Worm (Caenorhabditis elegans) whole organism, mixed stage, embryonic: ENCODE results near the gene T04C10.3.

ENCODE experiments used
- M03D4.4 ChIP-seq: sonication (generic microtip); optimal IDR thresholded peaks from 2 replicates; lab custom pipeline; 2017; ENCODE audit warnings: mild to moderate bottlenecking, missing genetic modification characterization, missing compliant biosample characterization
- bed-3 ChIP-seq: fragments of 200-800 bp; sonication (Bioruptor generic); optimal IDR thresholded peaks from 3 replicates; lab custom pipeline; 2018; ENCODE audit warnings: mild to moderate bottlenecking, missing genetic modification characterization, moderate library complexity, missing compliant biosample characterization
- blmp-1 ChIP-seq: fragments of 150-350 bp; optimal IDR thresholded peaks from 2 replicates; lab custom pipeline; 2014; ENCODE audit warnings: missing biosample characterization, missing genetic modification characterization
- ceh-39 ChIP-seq: fragments of 150-350 bp; optimal IDR thresholded peaks from 2 replicates; lab custom pipeline; 2014; ENCODE audit warnings: missing biosample characterization, missing genetic modification characterization
- ceh-43 ChIP-seq: fragments of 200-800 bp; sonication (Bioruptor generic); optimal IDR thresholded peaks from 2 replicates; lab custom pipeline; 2018; ENCODE audit warnings: mild to moderate bottlenecking, missing genetic modification characterization, moderate library complexity, missing compliant biosample characterization
- ceh-83 ChIP-seq: fragments of 200-800 bp; sonication (Bioruptor generic); optimal IDR thresholded peaks from 2 replicates; lab custom pipeline; 2018; ENCODE audit warnings: mild to moderate bottlenecking, missing genetic modification characterization, missing compliant biosample characterization
- ces-1 ChIP-seq: fragments of 150-350 bp; optimal IDR thresholded peaks from 2 replicates; lab custom pipeline; 2014; ENCODE audit warnings: missing biosample characterization, missing genetic modification reagents, missing genetic modification characterization
- cnd-1 ChIP-seq: fragments of 200-800 bp; sonication (Bioruptor generic); optimal IDR thresholded peaks from 2 replicates; lab custom pipeline; 2018; ENCODE audit warnings: mild to moderate bottlenecking, missing genetic modification characterization, missing compliant biosample characterization
- drap-1 ChIP-seq: fragments of 200-800 bp; sonication (Bioruptor generic); optimal IDR thresholded peaks from 3 replicates; lab custom pipeline; 2018; ENCODE audit warnings: mild to moderate bottlenecking, missing genetic modification characterization, missing compliant biosample characterization
- elt-1 ChIP-seq: sonication (generic microtip); optimal IDR thresholded peaks from 2 replicates; lab custom pipeline; 2017; ENCODE audit warnings: missing genetic modification characterization, mild to moderate bottlenecking, missing compliant biosample characterization, antibody characterized with exemption, moderate library complexity, borderline replicate concordance; ENCODE audit not compliant: insufficient read depth
- elt-3 ChIP-seq: fragments of 150-350 bp; optimal IDR thresholded peaks from 2 replicates; lab custom pipeline; 2014; ENCODE audit warnings: missing biosample characterization, missing genetic modification characterization
- flh-1 ChIP-seq: fragments of 200-800 bp; sonication (Bioruptor generic); optimal IDR thresholded peaks from 2 replicates; lab custom pipeline; 2018; ENCODE audit warnings: mild to moderate bottlenecking, missing genetic modification characterization, moderate library complexity, missing compliant biosample characterization
- ham-2 ChIP-seq: fragments of 200-800 bp; sonication (Bioruptor generic); optimal IDR thresholded peaks from 2 replicates; lab custom pipeline; 2018; ENCODE audit warnings: mild to moderate bottlenecking, missing genetic modification characterization, missing compliant biosample characterization
- hlh-1 ChIP-seq: fragments of 150-350 bp; optimal IDR thresholded peaks from 2 replicates; lab custom pipeline; 2014; ENCODE audit warnings: missing biosample characterization, missing genetic modification reagents, missing genetic modification characterization
- lin-13 ChIP-seq: fragments of 150-350 bp; optimal IDR thresholded peaks from 2 replicates; lab custom pipeline; 2014; ENCODE audit warnings: missing biosample characterization, missing genetic modification characterization
- lin-32 ChIP-seq: fragments of 200-800 bp; sonication (Bioruptor generic); optimal IDR thresholded peaks from 2 replicates; lab custom pipeline; 2018; ENCODE audit warnings: mild to moderate bottlenecking, missing genetic modification characterization, missing compliant biosample characterization
- lsy-2 ChIP-seq: fragments of 150-350 bp; optimal IDR thresholded peaks from 2 replicates; lab custom pipeline; 2014; ENCODE audit warnings: missing biosample characterization, missing genetic modification characterization
- mab-5 ChIP-seq: fragments of 150-350 bp; optimal IDR thresholded peaks from 2 replicates; lab custom pipeline; 2014; ENCODE audit warnings: missing biosample characterization, missing genetic modification characterization
- mep-1 ChIP-seq: fragments of 150-350 bp; optimal IDR thresholded peaks from 2 replicates; lab custom pipeline; 2017; ENCODE audit warnings: missing biosample characterization, missing genetic modification reagents, missing genetic modification characterization, inconsistent platforms
- mls-2 ChIP-seq: sonication (generic microtip); optimal IDR thresholded peaks from 2 replicates; lab custom pipeline; 2016; ENCODE audit warnings: mild to moderate bottlenecking, missing genetic modification characterization, moderate library complexity, missing compliant biosample characterization
- nhr-12 ChIP-seq: fragments of 150-350 bp; optimal IDR thresholded peaks from 2 replicates; lab custom pipeline; 2014; ENCODE audit warnings: missing biosample characterization, missing genetic modification characterization
- nhr-2 ChIP-seq: fragments of 150-350 bp; optimal IDR thresholded peaks from 2 replicates; lab custom pipeline; 2014; ENCODE audit warnings: missing biosample characterization, missing genetic modification characterization
- nhr-237 ChIP-seq: fragments of 150-350 bp; optimal IDR thresholded peaks from 2 replicates; lab custom pipeline; 2014; ENCODE audit warnings: missing biosample characterization, missing genetic modification characterization
- nhr-28 ChIP-seq: fragments of 150-350 bp; optimal IDR thresholded peaks from 2 replicates; lab custom pipeline; 2014; ENCODE audit warnings: missing biosample characterization, missing genetic modification characterization
- nhr-76 ChIP-seq: sonication (generic microtip); optimal IDR thresholded peaks from 2 replicates; lab custom pipeline; 2017; ENCODE audit warnings: missing biosample characterization, missing genetic modification characterization
- pha-4 ChIP-seq: fragments of 150-350 bp; optimal IDR thresholded peaks from 2 replicates; lab custom pipeline; 2018; ENCODE audit warnings: missing biosample characterization, missing genetic modification reagents, missing genetic modification characterization
- sem-2 ChIP-seq: fragments of 200-800 bp; sonication (Bioruptor generic); optimal IDR thresholded peaks from 2 replicates; lab custom pipeline; 2018; ENCODE audit warnings: mild to moderate bottlenecking, missing genetic modification characterization, missing compliant biosample characterization
- snpc-4 ChIP-seq: fragments of 150-350 bp; optimal IDR thresholded peaks from 2 replicates; lab custom pipeline; 2014; ENCODE audit warnings: missing biosample characterization, missing genetic modification characterization
- sptf-1 ChIP-seq: sonication (generic microtip); optimal IDR thresholded peaks from 2 replicates; lab custom pipeline; 2017; ENCODE audit warnings: mild to moderate bottlenecking, missing genetic modification characterization, moderate library complexity, missing compliant biosample characterization
- tbx-8 ChIP-seq: fragments of 200-800 bp; sonication (Bioruptor generic); optimal IDR thresholded peaks from 2 replicates; lab custom pipeline; 2018; ENCODE audit warnings: mild to moderate bottlenecking, missing genetic modification characterization, moderate library complexity, missing compliant biosample characterization
- unc-120 ChIP-seq: sonication (generic microtip); optimal IDR thresholded peaks from 2 replicates; lab custom pipeline; 2017; ENCODE audit warnings: missing genetic modification characterization, missing compliant biosample characterization; ENCODE audit not compliant: poor library complexity, severe bottlenecking
- unc-39 ChIP-seq: fragments of 150-350 bp; optimal IDR thresholded peaks from 2 replicates; lab custom pipeline; 2014; ENCODE audit warnings: missing biosample characterization, missing genetic modification characterization
- unc-62 ChIP-seq: fragments of 150-350 bp; optimal IDR thresholded peaks from 2 replicates; lab custom pipeline; 2014; ENCODE audit warnings: missing biosample characterization, missing genetic modification reagents, missing genetic modification characterization
- zip-8 ChIP-seq: fragments of 150-350 bp; optimal IDR thresholded peaks from 2 replicates; lab custom pipeline; 2014; ENCODE audit warnings: missing biosample characterization, missing genetic modification characterization
- ztf-11 ChIP-seq: fragments of 150-350 bp; optimal IDR thresholded peaks from 2 replicates; lab custom pipeline; 2014; ENCODE audit warnings: missing biosample characterization, missing genetic modification characterization

The T04C10.3 gene

DNA sequence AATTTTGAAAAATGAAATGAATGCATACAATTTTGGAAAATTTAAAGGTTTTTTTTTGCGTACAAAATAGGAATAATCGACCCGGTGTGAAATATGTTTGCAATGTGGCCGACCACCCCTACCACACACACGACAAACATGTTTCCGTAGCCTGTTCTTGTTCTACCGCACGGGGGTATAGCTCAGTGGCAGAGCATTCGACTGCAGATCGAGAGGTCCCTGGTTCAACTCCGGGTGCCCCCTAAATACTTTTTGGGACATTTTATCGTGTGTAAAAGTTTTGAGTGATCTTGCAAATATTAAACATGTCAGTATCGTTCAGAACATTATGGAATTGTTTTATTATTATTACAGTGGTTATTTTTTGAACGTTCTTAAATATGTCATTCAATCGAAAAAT, 7.5 kb upstream of the T04C10.3 start:
- peak; percentile 90 for TF ChIP-seq mls-2 (tag; lab: Kevin White, UChicago)
- peak; percentile 90 for TF ChIP-seq drap-1 (GFP tag; lab: Kevin White, UChicago)
- TF ChIP-seq blmp-1 = no peak
- peak; percentile 73 for TF ChIP-seq bed-3 (GFP tag; lab: Kevin White, UChicago)
- TF ChIP-seq mep-1 (tag; lab: Kevin White, UChicago) = no peak
- no peak for TF ChIP-seq nhr-2 (tag; lab: Kevin White, UChicago)
- peak; percentile 79 for TF ChIP-seq unc-120 (tag; lab: Kevin White, UChicago)
- TF ChIP-seq elt-3 (tag; lab: Kevin White, UChicago) = no peak
- no peak for TF ChIP-seq unc-39
- TF ChIP-seq cnd-1 = peak; percentile 89
- peak; percentile 84 for TF ChIP-seq sem-2
- TF ChIP-seq nhr-237 (tag; lab: Kevin White, UChicago) = no peak
- no peak for TF ChIP-seq nhr-76 (tag; lab: Kevin White, UChicago)
- peak; percentile 91 for TF ChIP-seq ceh-83
- TF ChIP-seq nhr-28 = no peak
- TF ChIP-seq ces-1 (GFP tag; lab: Kevin White, UChicago) = no peak
- TF ChIP-seq mab-5 (tag; lab: Kevin White, UChicago) = no peak
- peak; percentile 2 for TF ChIP-seq unc-62 (GFP tag; lab: Kevin White, UChicago)
- TF ChIP-seq lin-13 = no peak
- no peak for TF ChIP-seq pha-4
- no peak for TF ChIP-seq lsy-2
- TF ChIP-seq ztf-11 = no peak
- peak; percentile 66 for TF ChIP-seq tbx-8 (GFP tag; lab: Kevin White, UChicago)
- TF ChIP-seq lin-32 (GFP tag; lab: Kevin White, UChicago) = peak; percentile 52
- no peak for TF ChIP-seq ceh-39 (tag; lab: Kevin White, UChicago)
- peak; percentile 83 for TF ChIP-seq ceh-43
- TF ChIP-seq zip-8 = no peak
- TF ChIP-seq snpc-4 = no peak
- no peak for TF ChIP-seq nhr-12
- TF ChIP-seq sptf-1 (tag; lab: Kevin White, UChicago) = peak; percentile 91
- TF ChIP-seq elt-1 (tag; lab: Kevin White, UChicago) = no peak
- no peak for TF ChIP-seq hlh-1 (tag; lab: Kevin White, UChicago)
- TF ChIP-seq flh-1 (GFP tag; lab: Kevin White, UChicago) = peak; percentile 71
- peak; percentile 87 for TF ChIP-seq M03D4.4 (tag; lab: Kevin White, UChicago)
- TF ChIP-seq ham-2 (GFP tag; lab: Kevin White, UChicago) = peak; percentile 55

DNA sequence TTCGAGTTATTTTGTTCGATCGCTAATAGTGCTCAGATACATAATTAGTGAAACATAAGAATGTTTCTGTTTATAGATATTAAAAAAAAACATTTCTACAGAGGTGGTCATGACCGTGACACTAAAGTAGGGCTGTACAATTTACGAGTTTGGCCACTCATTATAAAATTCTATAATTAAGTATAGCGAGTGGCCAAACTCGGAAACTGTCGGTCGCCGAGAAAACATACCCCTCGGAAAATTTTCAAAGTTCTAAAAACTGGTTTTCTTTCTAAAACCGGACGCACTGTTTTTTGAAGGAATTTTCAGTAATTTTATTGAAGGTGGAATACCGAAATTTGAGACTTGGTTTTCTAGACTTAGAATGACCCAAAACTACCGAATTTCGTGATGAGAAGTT, 6.4 kb upstream of the T04C10.3 start:
- no peak for TF ChIP-seq elt-3 (tag; lab: Kevin White, UChicago)
- no peak for TF ChIP-seq drap-1 (GFP tag; lab: Kevin White, UChicago)
- TF ChIP-seq M03D4.4 (tag; lab: Kevin White, UChicago) = no peak

DNA sequence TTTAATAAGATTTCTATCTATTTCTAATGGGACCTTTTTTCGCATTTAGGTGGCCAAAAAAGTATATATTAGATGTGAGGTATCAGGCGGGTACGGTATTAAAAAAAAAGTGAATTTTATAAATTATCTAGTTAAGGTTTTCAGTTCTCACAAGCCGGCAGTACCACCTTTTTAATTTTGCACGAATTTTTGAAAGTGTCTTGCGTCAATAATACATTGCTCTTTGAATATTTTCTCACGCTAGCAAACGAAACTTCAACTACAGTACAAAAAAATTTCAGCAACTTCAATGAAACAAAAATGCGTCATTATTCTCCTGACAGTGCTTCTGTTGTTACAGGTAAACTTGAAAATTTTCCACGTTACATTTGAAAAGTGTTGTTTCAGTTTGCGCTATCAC, 5.2 kb upstream of the T04C10.3 start, which contains the start of gene F42D1.4:
F42D1.4 (plus strand) TSS at position 301 of the 400 bp plus-strand sequence.
- TF ChIP-seq nhr-12 = no peak
- no peak for TF ChIP-seq elt-1 (tag; lab: Kevin White, UChicago)
- no peak for TF ChIP-seq cnd-1
- TF ChIP-seq nhr-28 = no peak
- no peak for TF ChIP-seq mab-5 (tag; lab: Kevin White, UChicago)
- TF ChIP-seq ceh-43 = no peak
- TF ChIP-seq ceh-83 = no peak
- no peak for TF ChIP-seq sptf-1 (tag; lab: Kevin White, UChicago)
- no peak for TF ChIP-seq zip-8
- no peak for TF ChIP-seq hlh-1 (tag; lab: Kevin White, UChicago)

DNA sequence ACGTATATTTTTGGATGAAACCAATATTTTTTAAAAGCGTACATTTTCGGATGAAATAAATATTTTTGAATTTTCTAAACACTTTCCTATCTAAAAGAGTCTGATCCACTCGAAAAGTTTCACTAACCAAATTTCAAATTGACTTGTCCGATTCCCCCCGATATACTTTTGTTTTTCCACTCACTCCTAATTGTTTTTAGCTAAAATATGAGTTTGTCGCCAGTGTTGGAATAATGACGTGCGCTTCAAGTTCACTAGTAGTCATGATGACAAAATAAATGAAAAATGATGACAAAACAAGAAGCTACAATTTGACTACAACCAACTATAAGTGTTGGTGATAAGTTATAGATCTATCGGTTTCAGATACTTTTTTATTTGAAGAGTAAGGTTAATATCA, 3.4 kb upstream of the T04C10.3 start:
- TF ChIP-seq elt-3 (tag; lab: Kevin White, UChicago) (no peak), elt-1 (tag; lab: Kevin White, UChicago) (no peak), snpc-4 (no peak), nhr-237 (tag; lab: Kevin White, UChicago) (no peak), sem-2 (no peak), unc-120 (tag; lab: Kevin White, UChicago) (no peak)
